Worm (Caenorhabditis elegans): ENCODE data around the gene emb-1.

DNA sequence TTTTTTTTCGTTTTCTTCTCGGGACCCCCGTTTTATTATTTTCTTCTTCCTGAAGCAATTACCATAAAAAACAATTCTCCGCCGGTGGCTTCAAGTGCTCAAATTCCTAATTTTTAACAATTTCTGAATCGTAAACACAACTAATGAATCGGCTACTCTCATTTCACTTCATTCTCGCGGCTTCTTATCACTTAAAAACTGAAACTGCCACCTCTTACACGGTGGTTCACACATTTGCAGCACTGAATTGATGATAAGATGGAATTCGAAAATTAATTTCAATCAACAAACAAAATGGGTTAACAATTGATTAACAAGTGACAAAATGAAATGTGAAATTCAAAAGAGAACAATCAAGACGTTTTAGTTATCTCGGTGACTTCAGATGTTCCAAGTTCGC, 36.1 kb upstream of the emb-1 start:
- TF ChIP-seq ztf-11 (tag; optimal IDR thresholded peaks at IDR 0.05) = no peak
- no peak for TF ChIP-seq sem-2 (GFP tag; optimal IDR thresholded peaks at IDR 0.05)
